Worm (Caenorhabditis elegans): ENCODE data around the gene num-1.

DNA sequence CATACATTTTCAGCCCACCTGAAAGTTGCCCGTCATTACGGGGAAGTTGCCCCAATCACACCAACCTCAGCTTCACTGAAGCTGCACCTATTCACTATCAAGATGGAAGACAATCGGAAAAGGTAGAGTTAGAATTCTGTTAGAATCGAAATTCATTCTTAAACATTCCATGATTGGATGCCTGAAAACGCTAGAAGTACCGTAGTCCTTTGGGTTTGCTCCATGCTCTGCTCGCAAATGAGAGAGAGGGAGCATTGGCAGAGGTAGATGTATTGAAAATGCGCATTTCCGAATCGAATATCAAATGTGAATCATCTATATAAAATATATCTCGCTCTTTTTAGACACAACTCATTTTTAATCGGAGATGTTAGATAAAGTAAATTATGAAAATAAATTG, 49.2 kb upstream of the num-1 start, which contains the start of gene hif-1:
- TF ChIP-seq unc-62 (GFP tag; optimal IDR thresholded peaks at IDR 0.05) (no peak), lin-13 (tag; optimal IDR thresholded peaks at IDR 0.05) (no peak), nhr-76 (tag; optimal IDR thresholded peaks at IDR 0.05) (no peak), blmp-1 (tag; optimal IDR thresholded peaks at IDR 0.05) (no peak)

Measured in whole organism, mixed stage, embryonic.